Fruit fly (Drosophila melanogaster) whole organism, prepupa: ENCODE data around the gene Tim17b2.

ENCODE experiments used
- CG10631 ChIP-seq: fragments of 200-800 bp; sonication (Bioruptor generic); optimal IDR thresholded peaks from 2 replicates; lab custom pipeline; 2016; ENCODE audit warnings: missing biosample characterization, missing genetic modification characterization
- CG10669 ChIP-seq: fragments of 200-800 bp; sonication (Bioruptor generic); optimal IDR thresholded peaks from 3 replicates; lab custom pipeline; 2018; ENCODE audit warnings: missing biosample characterization, mild to moderate bottlenecking, missing genetic modification characterization, moderate library complexity
- CG11294 ChIP-seq: fragments of 200-800 bp; sonication (Bioruptor generic); IDR thresholded peaks from 2 replicates; pipeline ENCODE4 v1.3.6; 2022; ENCODE audit warnings: missing biosample characterization, missing genetic modification characterization
- CG11902 ChIP-seq: fragments of 200-800 bp; sonication (Bioruptor generic); optimal IDR thresholded peaks from 3 replicates; lab custom pipeline; 2016; ENCODE audit warnings: missing biosample characterization, missing genetic modification characterization
- CG1621 ChIP-seq: fragments of 200-800 bp; sonication (Bioruptor generic); optimal IDR thresholded peaks from 3 replicates; lab custom pipeline; 2018; ENCODE audit warnings: missing biosample characterization, mild to moderate bottlenecking, missing genetic modification characterization
- CG16779 ChIP-seq: fragments of 200-800 bp; sonication (Bioruptor generic); optimal IDR thresholded peaks from 3 replicates; lab custom pipeline; 2017; ENCODE audit warnings: missing biosample characterization, mild to moderate bottlenecking, missing genetic modification characterization
- CG3032 ChIP-seq: fragments of 200-800 bp; optimal IDR thresholded peaks from 2 replicates; lab custom pipeline; 2019; ENCODE audit warnings: missing biosample characterization, mild to moderate bottlenecking, missing genetic modification characterization, moderate library complexity
- CG31627 ChIP-seq: fragments of 200-800 bp; sonication (Bioruptor generic); optimal IDR thresholded peaks from 3 replicates; lab custom pipeline; 2016; ENCODE audit warnings: missing biosample characterization, missing genetic modification characterization
- CG3919 ChIP-seq: fragments of 200-800 bp; sonication (Bioruptor generic); optimal IDR thresholded peaks from 3 replicates; lab custom pipeline; 2016; ENCODE audit warnings: missing biosample characterization, missing genetic modification characterization
- CG4318 ChIP-seq: fragments of 200-800 bp; sonication (Bioruptor generic); optimal IDR thresholded peaks from 3 replicates; lab custom pipeline; 2017; ENCODE audit warnings: missing biosample characterization, mild to moderate bottlenecking, missing genetic modification characterization
- CG6276 ChIP-seq: fragments of 200-800 bp; sonication (Bioruptor generic); optimal IDR thresholded peaks from 2 replicates; lab custom pipeline; 2017; ENCODE audit warnings: missing biosample characterization, mild to moderate bottlenecking, missing genetic modification characterization
- CG6808 ChIP-seq: fragments of 200-800 bp; sonication (Bioruptor generic); optimal IDR thresholded peaks from 3 replicates; lab custom pipeline; 2017; ENCODE audit warnings: missing biosample characterization, missing genetic modification characterization, mild to moderate bottlenecking, moderate library complexity, missing genetic modification reagents
- CG6854 ChIP-seq: fragments of 200-800 bp; sonication (Bioruptor generic); optimal IDR thresholded peaks from 2 replicates; lab custom pipeline; 2017; ENCODE audit warnings: missing biosample characterization, mild to moderate bottlenecking, missing genetic modification characterization
- CG8319 ChIP-seq: fragments of 200-800 bp; sonication (Bioruptor generic); optimal IDR thresholded peaks from 3 replicates; lab custom pipeline; 2016; ENCODE audit warnings: missing biosample characterization, missing genetic modification characterization
- CG9139 ChIP-seq: fragments of 200-800 bp; sonication (Bioruptor generic); optimal IDR thresholded peaks from 3 replicates; lab custom pipeline; 2017; ENCODE audit warnings: missing biosample characterization, mild to moderate bottlenecking, missing genetic modification characterization
- Eip78C ChIP-seq: fragments of 200-800 bp; sonication (Bioruptor generic); peaks from one replicate; lab custom pipeline; 2016; ENCODE audit warnings: missing biosample characterization, missing genetic modification characterization
- Ets96B ChIP-seq: fragments of 200-800 bp; optimal IDR thresholded peaks from 2 replicates; lab custom pipeline; 2019; ENCODE audit warnings: missing biosample characterization, mild to moderate bottlenecking, missing genetic modification characterization, moderate library complexity
- OdsH ChIP-seq: fragments of 200-800 bp; sonication (Bioruptor generic); optimal IDR thresholded peaks from 3 replicates; lab custom pipeline; 2016; ENCODE audit warnings: missing biosample characterization, missing genetic modification characterization
- Sox14 ChIP-seq: fragments of 200-800 bp; sonication (Bioruptor generic); optimal IDR thresholded peaks from 3 replicates; lab custom pipeline; 2016; ENCODE audit warnings: missing biosample characterization, missing genetic modification characterization
- Sox15 ChIP-seq: fragments of 200-800 bp; sonication (Bioruptor generic); optimal IDR thresholded peaks from 3 replicates; lab custom pipeline; 2016; ENCODE audit warnings: missing biosample characterization, missing genetic modification characterization
- achi ChIP-seq: fragments of 200-800 bp; sonication (Bioruptor generic); optimal IDR thresholded peaks from 3 replicates; lab custom pipeline; 2016; ENCODE audit warnings: missing biosample characterization, missing genetic modification characterization
- acj6 ChIP-seq: fragments of 200-800 bp; sonication (Bioruptor generic); optimal IDR thresholded peaks from 3 replicates; lab custom pipeline; 2016; ENCODE audit warnings: missing biosample characterization, missing genetic modification characterization
- cyc ChIP-seq: fragments of 200-800 bp; sonication (Bioruptor generic); optimal IDR thresholded peaks from 3 replicates; lab custom pipeline; 2016; ENCODE audit warnings: missing biosample characterization, missing genetic modification characterization
- dac ChIP-seq: fragments of 200-800 bp; sonication (Bioruptor generic); optimal IDR thresholded peaks from 2 replicates; lab custom pipeline; 2017; ENCODE audit warnings: missing biosample characterization, mild to moderate bottlenecking, missing genetic modification characterization
- dsx ChIP-seq: fragments of 200-800 bp; optimal IDR thresholded peaks from 3 replicates; lab custom pipeline; 2019; ENCODE audit warnings: missing biosample characterization, mild to moderate bottlenecking, missing genetic modification characterization, moderate library complexity; ENCODE audit not compliant: poor library complexity, severe bottlenecking
- esn ChIP-seq: fragments of 200-800 bp; sonication (Bioruptor generic); optimal IDR thresholded peaks from 2 replicates; lab custom pipeline; 2016; ENCODE audit warnings: missing biosample characterization, mild to moderate bottlenecking, missing genetic modification characterization, moderate library complexity
- fd59A ChIP-seq: fragments of 200-800 bp; sonication (Bioruptor generic); optimal IDR thresholded peaks from 2 replicates; lab custom pipeline; 2017; ENCODE audit warnings: missing biosample characterization, mild to moderate bottlenecking, missing genetic modification characterization, missing genetic modification reagents
- fkh ChIP-seq: fragments of 200-800 bp; sonication (Bioruptor generic); optimal IDR thresholded peaks from 3 replicates; lab custom pipeline; 2017; ENCODE audit warnings: missing biosample characterization, mild to moderate bottlenecking, missing genetic modification characterization, moderate library complexity
- pdm3 ChIP-seq: fragments of 200-800 bp; sonication (Bioruptor generic); optimal IDR thresholded peaks from 3 replicates; lab custom pipeline; 2016; ENCODE audit warnings: missing biosample characterization, missing genetic modification characterization
- salr ChIP-seq, 2 experiments: fragments of 200-800 bp; sonication (Bioruptor generic); optimal IDR thresholded peaks; 3 replicates each; lab custom pipeline; 2016 to 2018; ENCODE audit warnings: missing biosample characterization in 2 of 2, missing genetic modification characterization in 2 of 2, mild to moderate bottlenecking in 1 of 2
- spab ChIP-seq: fragments of 200-800 bp; sonication (Bioruptor generic); optimal IDR thresholded peaks from 2 replicates; lab custom pipeline; 2017; ENCODE audit warnings: missing biosample characterization, mild to moderate bottlenecking, missing genetic modification characterization, missing genetic modification reagents
- ss ChIP-seq, 2 experiments: fragments of 200-800 bp; sonication (Bioruptor generic); optimal IDR thresholded peaks; 2 replicates in 1 of 2; 3 replicates in 1 of 2; lab custom pipeline; 2017 to 2018; ENCODE audit warnings: mild to moderate bottlenecking in 2 of 2, missing biosample characterization in 2 of 2, missing genetic modification characterization in 2 of 2, moderate library complexity in 1 of 2
- svp ChIP-seq: fragments of 200-800 bp; sonication (Bioruptor generic); peaks from one replicate; lab custom pipeline; 2016; ENCODE audit warnings: missing biosample characterization, missing genetic modification characterization
- vri ChIP-seq: fragments of 200-800 bp; sonication (Bioruptor generic); optimal IDR thresholded peaks from 3 replicates; lab custom pipeline; 2016; ENCODE audit warnings: missing biosample characterization, mild to moderate bottlenecking, missing genetic modification characterization

Tim17b2 gene

DNA sequence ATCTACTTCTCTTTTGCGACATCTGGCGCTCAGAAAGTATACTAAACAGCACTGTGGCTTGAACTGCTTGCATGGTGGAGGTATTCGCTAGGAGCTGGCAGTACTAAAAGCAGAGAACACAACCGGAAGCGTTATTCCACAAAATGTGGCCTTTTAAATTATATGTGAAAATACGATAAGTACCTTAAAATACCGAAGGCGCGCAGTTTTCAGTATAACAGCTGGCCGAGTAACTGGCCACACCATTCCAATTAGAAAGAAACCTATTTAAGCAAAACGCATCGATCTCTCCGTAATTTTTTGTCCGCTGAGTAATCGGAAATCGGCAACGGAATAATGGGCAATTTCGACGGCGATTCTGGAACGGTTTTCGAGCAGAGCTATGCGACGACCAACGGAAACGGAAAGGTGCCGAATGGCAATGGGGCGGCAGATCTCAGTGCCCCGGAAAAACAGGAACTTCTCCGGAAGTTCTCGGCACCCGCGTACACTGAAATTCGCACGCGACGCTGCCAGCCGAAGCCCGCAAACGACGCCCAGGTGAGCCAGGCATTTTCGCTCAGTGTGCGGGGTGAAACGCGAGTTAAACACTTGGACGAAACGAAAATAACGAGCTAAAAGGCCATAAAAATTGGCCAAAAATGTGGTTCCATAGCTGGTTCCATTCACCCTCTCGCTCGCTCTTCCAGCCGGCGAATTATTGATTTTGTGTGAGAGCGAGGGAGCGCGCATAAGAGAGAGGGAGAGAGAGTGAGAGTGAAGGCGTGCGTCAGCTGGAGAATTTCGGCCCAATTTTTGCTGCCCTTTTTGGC, 14.6 kb downstream of the Tim17b2 start, which contains the start of gene lace (continued):
- no peak for TF ChIP-seq Ets96B
- peak; percentile 27 for TF ChIP-seq OdsH (GFP tag; lab: Kevin White, UChicago)
- TF ChIP-seq CG4318 (GFP tag; lab: Kevin White, UChicago): no peak
- TF ChIP-seq CG31627 (GFP tag; lab: Kevin White, UChicago): peak; percentile 68
- TF ChIP-seq CG6808: peak; percentile 50
- TF ChIP-seq fd59A (GFP tag; lab: Kevin White, UChicago): no peak
- peak; percentile 37 for TF ChIP-seq CG3919 (GFP tag; lab: Kevin White, UChicago)
- TF ChIP-seq CG16779 (tag; lab: Kevin White, UChicago): peak; percentile 30
- TF ChIP-seq dsx (GFP tag; lab: Kevin White, UChicago): no peak
- TF ChIP-seq CG6276 (GFP tag; lab: Kevin White, UChicago): peak; percentile 46
- 0 out of 2 replicates have a peak, but pooled peaks have one; percentile 15 for TF ChIP-seq CG11294 (GFP tag; lab: Robert Waterston, UW)
- peak; percentile 47 for TF ChIP-seq pdm3 (GFP tag; lab: Kevin White, UChicago)
- peak; percentile 93 for TF ChIP-seq CG1621 (tag; lab: Kevin White, UChicago)
- peak; percentile 26 for TF ChIP-seq vri
- TF ChIP-seq achi: peak; percentile 18
- TF ChIP-seq cyc (GFP tag; lab: Kevin White, UChicago): peak; percentile 65
- peak in 1 of 2 experiments; percentile 61 for TF ChIP-seq salr (GFP tag; optimal IDR thresholded peaks at IDR 0.05; lab: Kevin White, UChicago)
- peak; percentile 44 for TF ChIP-seq acj6
- TF ChIP-seq spab: no peak
- no peak for TF ChIP-seq CG8319 (GFP tag; lab: Kevin White, UChicago)
- peak; percentile 0 for TF ChIP-seq svp (GFP tag; lab: Kevin White, UChicago)
- TF ChIP-seq CG10669 (GFP tag; lab: Kevin White, UChicago): no peak
- TF ChIP-seq CG10631 (GFP tag; lab: Kevin White, UChicago): peak; percentile 36
- peak; percentile 17 for TF ChIP-seq Sox15 (GFP tag; lab: Kevin White, UChicago)
- no peak for TF ChIP-seq dac (GFP tag; lab: Kevin White, UChicago)
- TF ChIP-seq CG9139 (GFP tag; lab: Kevin White, UChicago): no peak
- peak; percentile 31 for TF ChIP-seq Sox14 (GFP tag; lab: Kevin White, UChicago)
- peak; percentile 4 for TF ChIP-seq CG3032 (tag; lab: Kevin White, UChicago)
- peak; percentile 70 for TF ChIP-seq esn
- TF ChIP-seq CG11902 (GFP tag; lab: Kevin White, UChicago): no peak
- TF ChIP-seq CG6854: peak; percentile 70

DNA sequence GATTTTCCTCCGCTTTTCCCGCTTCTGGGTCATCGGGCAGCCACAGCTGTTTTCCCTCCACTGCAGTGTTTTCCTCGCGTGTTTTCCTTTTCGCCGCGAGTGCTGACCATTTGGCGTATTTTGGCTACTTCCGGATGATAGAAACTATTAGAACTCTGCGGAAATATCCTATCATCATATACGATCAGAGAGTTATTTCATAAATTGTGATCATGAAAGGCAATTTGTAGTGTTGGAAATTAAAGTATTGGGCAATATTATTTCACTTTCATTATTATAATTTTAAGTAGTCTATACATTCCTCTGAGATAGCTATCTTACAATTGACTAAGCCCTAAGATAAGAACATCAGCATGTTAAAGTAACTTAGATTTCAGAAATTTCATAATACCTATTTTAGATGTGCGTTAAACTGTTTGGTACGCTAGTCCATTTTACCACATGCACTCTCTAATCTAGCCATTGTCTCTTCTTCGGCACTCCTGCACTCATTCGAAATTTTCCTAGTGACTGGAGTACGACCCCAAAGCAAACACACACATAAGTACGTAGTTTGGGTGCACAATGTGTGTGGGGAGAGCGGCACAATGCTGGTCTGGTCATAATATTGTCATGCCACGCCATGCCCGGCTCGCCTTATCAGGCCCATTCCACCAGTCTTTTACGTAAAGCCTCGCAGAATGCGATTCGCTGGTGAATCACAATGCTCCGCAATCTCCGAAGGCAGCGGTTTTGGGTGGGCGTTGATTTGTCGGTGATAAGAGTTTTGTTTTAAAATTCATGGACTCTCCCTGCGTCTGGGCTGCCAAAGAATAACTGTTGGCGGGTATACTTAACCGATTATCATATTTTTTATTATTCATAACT, 15.4 kb downstream of the Tim17b2 start:
- TF ChIP-seq vri (peak; percentile 86), CG6854 (no peak), fkh (GFP tag; lab: Kevin White, UChicago) (peak; percentile 16), svp (GFP tag; lab: Kevin White, UChicago) (peak; percentile 74), Eip78C (peak; percentile 33)

DNA sequence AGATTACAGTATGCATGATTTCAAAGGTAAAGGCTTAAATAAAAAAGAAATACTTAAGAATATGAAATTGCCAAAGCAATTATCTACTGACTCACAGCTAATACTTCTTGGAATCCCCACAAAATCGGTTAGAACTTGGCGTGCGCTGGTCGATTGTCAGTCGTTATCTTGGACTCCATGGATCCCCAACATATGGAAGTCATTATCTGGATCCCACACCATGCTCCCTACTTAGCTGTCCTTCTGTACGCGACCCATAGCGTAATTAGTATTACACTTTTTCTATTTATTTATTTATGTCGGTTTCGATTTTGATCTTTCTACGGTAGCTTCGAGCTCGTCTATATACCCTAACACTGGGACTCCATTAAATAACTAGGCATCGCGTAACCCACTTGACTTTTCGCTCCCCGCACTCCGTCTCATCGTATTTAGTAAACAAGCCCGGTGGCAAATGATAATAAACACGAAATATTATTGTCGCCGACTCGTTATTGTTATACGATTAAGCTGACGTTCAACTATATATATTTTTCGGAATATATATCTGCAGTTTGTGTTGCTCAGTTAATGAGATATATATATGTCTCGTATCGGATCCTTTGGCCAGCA, 16.5 kb downstream of the Tim17b2 start:
- TF ChIP-seq CG10631 (GFP tag; lab: Kevin White, UChicago): no peak
- TF ChIP-seq CG6276 (GFP tag; lab: Kevin White, UChicago): no peak
- TF ChIP-seq vri: peak; percentile 68
- TF ChIP-seq svp (GFP tag; lab: Kevin White, UChicago): peak; percentile 90
- no peak for TF ChIP-seq ss (GFP tag; optimal IDR thresholded peaks at IDR 0.05; lab: Kevin White, UChicago)
- peak; percentile 82 for TF ChIP-seq fkh (GFP tag; lab: Kevin White, UChicago)
